Fruit fly (Drosophila melanogaster) ovary, adult (tissue): ENCODE data around the gene Droj2.
A peak's percentile ranks its signal among the peaks of the same experiment; 100 is the strongest.

Experiments
- CG17801 ChIP-seq: fragments of 200-800 bp; optimal IDR thresholded peaks from 2 replicates; lab custom pipeline; 2019; ENCODE audit warnings: missing biosample characterization, mild to moderate bottlenecking, missing genetic modification characterization, moderate library complexity; ENCODE audit not compliant: partially characterized antibody

The Droj2 gene

dm6 chr3R:13374913-13375312, 7.0 kb upstream of the Droj2 start:
- TF ChIP-seq CG17801 (GFP tag; lab: Kevin White, UChicago) = no peak

DNA sequence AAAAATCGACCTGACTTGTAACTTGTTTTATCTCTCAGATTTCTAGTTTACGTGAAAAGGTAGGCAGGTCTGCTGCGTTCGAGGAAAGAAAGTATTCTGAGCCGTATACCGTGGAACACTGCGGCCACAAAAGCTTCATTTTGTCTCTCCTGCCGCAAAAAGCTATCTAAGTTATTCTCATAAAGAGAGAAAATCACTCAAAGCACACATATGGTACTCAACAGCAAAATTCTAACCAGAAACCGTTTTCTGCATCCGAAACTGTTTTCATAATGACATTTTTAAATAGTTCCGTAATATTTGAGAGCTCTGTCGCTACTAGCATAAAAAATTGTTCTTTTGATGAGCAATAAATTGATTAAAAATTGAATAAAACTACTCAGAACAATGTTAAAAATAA, 2.2 kb upstream of the Droj2 start, which contains the start of the genes CG9813 and CG8870:
Gene CG9813, minus strand, starts transcription at position 101 of the 400 bp plus-strand sequence.
Gene CG8870, plus strand, starts transcription at position 168 of the 400 bp plus-strand sequence.
- TF ChIP-seq CG17801 (GFP tag; lab: Kevin White, UChicago) = no peak

- peak; percentile 48 for TF ChIP-seq CG17801 (GFP tag; lab: Kevin White, UChicago)
These were observed 793 bp downstream of the Droj2 start for dm6 chr3R:13382656-13383142.

DNA sequence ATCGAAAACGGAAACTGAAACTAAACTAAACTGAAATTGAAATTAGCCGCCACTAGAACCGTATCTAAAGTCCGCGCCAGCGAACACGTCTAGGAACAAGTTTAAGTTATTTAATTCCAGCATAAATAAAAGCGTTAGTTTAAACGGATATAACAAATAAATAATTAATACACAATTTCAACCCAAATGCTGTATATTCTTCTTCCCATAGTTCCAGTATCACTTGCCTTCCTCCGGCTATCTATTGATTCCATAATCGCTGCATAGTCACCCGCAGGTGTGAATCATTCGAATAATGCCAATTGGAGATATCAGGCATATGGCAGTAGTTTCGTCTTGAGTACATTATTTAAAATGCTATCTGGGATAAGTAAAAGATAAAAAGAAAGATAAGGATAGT, 3.2 kb downstream of the Droj2 start:
- TF ChIP-seq CG17801 (GFP tag; lab: Kevin White, UChicago) = no peak

dm6 chr3R:13388160-13388870, 6.4 kb downstream of the Droj2 start, which contains the start of gene CG9799:
Gene CG9799, minus strand, starts transcription at chr3R:13388709.
- TF ChIP-seq CG17801 (GFP tag; lab: Kevin White, UChicago) = no peak

dm6 chr3R:13390490-13390889, 8.6 kb downstream of the Droj2 start:
- TF ChIP-seq CG17801 (GFP tag; lab: Kevin White, UChicago) = no peak

- TF ChIP-seq CG17801 (GFP tag; lab: Kevin White, UChicago) = no peak
These were observed 11.1 kb downstream of the Droj2 start for dm6 chr3R:13393009-13393408.

- TF ChIP-seq CG17801 (GFP tag; lab: Kevin White, UChicago) = no peak
These were observed 13.2 kb downstream of the Droj2 start, which contains the start of gene CCHa2 for dm6 chr3R:13395133-13395532. Gene CCHa2, minus strand, starts transcription at chr3R:13395197.

dm6 chr3R:13397040-13397439, 15.1 kb downstream of the Droj2 start, which contains the start of gene CG14374:
Gene CG14374, minus strand, starts transcription at chr3R:13397140.
- no peak for TF ChIP-seq CG17801 (GFP tag; lab: Kevin White, UChicago)

DNA sequence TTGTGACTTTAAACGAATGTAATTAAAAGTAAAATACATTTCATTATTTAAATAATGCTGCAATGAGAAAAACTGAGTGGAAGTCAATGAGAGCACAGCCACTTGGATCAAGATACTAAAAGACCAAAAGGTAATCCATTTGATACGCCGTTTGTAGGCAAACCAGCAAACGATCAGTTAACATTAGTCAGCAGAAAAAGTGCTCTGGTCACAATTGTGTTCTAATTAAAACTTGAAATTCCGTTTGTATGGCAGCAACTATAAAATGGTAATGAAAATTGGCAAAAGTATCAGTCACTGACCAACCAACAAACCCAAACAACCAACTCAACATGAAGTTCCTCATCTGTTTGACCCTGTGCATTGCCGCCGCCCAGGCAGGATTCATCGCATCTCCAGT, 15.6 kb downstream of the Droj2 start, which contains the start of gene CG14377:
Gene CG14377, plus strand, starts transcription at position 301 of the 400 bp plus-strand sequence.
- no peak for TF ChIP-seq CG17801 (GFP tag; lab: Kevin White, UChicago)

DNA sequence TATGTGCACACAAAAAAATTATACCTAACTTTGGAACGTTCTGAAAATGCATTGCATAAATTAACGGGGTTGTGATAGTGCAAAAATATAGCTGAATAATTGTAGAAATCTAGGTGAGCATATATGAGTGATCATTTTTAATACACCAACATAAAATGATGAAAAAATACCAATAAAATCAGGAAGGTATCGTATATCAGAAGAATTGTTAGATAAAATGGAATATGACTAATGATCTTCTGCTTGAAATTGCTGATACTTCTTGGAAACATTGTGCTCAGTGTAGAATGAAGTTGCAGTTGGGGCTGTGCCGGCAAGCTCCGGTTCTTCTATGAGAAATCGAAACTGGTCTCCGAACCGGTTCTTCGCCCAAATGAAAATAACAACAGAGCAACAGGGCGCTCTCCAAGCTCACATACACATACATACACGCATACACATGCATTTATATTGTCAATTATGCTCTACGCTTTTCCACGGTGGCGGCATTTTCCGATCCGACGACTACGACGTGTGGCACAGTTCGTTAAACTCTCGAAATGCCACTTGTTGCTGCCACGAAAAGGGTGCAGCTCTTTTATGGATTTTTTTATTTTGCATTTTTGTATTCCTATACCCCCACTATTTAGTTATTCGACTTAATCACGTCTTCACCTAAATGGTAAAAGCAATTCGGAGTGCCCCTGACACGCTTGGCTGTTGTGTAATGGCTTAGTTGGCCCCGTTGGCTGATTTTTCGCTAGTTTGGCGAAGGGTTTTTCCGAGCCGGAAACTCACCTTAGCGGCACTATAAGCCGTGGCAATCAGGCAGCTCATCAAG, 19.2 kb downstream of the Droj2 start:
- peak; percentile 91 for TF ChIP-seq CG17801 (GFP tag; lab: Kevin White, UChicago)

DNA sequence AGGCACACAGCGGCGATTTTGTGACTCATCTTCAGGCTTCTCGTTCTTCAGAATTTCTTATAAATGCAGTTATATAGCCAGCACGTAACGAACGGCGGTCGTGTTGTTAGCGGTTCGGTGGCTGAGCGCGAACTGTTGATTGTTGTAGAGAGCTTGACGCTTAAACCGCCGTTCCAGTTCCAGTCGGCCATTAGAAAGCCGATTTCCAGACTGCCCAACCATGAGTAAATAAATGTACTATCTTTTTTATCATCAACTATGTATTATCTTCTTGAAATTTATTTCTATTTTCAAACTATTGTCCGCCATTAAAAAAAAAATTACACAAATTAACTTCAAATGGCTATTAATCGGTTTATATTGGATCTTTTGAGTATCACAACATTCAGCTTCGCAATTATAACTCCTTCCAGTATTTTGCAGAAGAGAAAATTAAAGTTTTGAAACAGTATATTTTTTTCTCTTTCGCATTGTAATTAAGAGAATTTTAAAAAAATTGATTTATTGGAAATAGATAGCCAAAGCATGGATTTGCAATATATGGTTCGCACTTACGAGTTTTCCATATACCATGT, 19.9 kb downstream of the Droj2 start, which contains the start of gene GILT1:
Gene GILT1, minus strand, starts transcription at position 141 of the 575 bp plus-strand sequence.
- peak; percentile 27 for TF ChIP-seq CG17801 (GFP tag; lab: Kevin White, UChicago)

DNA sequence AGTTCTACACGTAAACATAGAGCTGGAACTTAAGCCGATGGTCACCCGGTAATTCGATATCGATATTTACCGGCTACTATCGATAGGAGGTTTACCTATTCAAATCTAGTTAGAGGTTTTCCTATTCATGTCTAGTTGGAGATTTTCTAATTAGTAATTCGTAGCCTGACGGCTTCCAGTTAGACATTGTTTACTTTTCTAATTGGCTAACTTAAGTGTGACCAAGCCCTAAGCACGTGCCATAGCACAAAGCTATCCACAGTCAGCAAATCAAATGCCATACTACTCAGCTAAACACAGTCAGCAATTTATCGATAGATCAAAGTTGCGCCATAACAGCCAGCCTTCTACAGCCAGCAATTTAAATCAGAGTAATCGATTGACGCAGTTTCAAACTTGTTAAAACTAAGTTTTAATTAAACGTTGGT, 21.1 kb downstream of the Droj2 start, which contains the start of gene Dpm3:
Gene Dpm3, minus strand, starts transcription at position 20 of the 428 bp plus-strand sequence.
- no peak for TF ChIP-seq CG17801 (GFP tag; lab: Kevin White, UChicago)

- TF ChIP-seq CG17801 (GFP tag; lab: Kevin White, UChicago) = no peak
These were observed 23.0 kb downstream of the Droj2 start, which contains the start of gene yellow-e3 for dm6 chr3R:13404841-13405441. Gene yellow-e3, minus strand, starts transcription at chr3R:13404870.
